Worm (Caenorhabditis elegans): ENCODE data around the gene C15C8.4.

ce11 chrV:12780248-12780647 is 33.0 kb upstream of the C15C8.4 start:
- TF ChIP-seq mes-4 (tag; optimal IDR thresholded peaks at IDR 0.05): peak; percentile 35
- peak; percentile 69 for TF ChIP-seq ceh-79 (tag; optimal IDR thresholded peaks at IDR 0.05)
- peak; percentile 74 for TF ChIP-seq ets-4 (GFP tag; optimal IDR thresholded peaks at IDR 0.05)
- no peak for TF ChIP-seq unc-62 (GFP tag; optimal IDR thresholded peaks at IDR 0.05)
- no peak for TF ChIP-seq B0035.1 (tag; optimal IDR thresholded peaks at IDR 0.05)
- peak; percentile 75 for TF ChIP-seq nhr-90 (tag; optimal IDR thresholded peaks at IDR 0.05)
- TF ChIP-seq ama-1 (optimal IDR thresholded peaks at IDR 0.05): no peak
- peak in 1 of 2 experiments; percentile 76 for TF ChIP-seq ama-1 (GFP tag; optimal IDR thresholded peaks at IDR 0.05)
- peak; percentile 69 for TF ChIP-seq snpc-1.3 (tag; optimal IDR thresholded peaks at IDR 0.05; ENCODE audit: insufficient read depth)
- TF ChIP-seq efl-1 (GFP tag; optimal IDR thresholded peaks at IDR 0.05): no peak
- no peak for TF ChIP-seq nfya-1 (tag; optimal IDR thresholded peaks at IDR 0.05; ENCODE audit: borderline replicate concordance, insufficient read depth)

Measured in whole organism, young adult.